Fruit fly (Drosophila melanogaster) whole organism, embryonic: Measurements from ENCODE around the gene CG7029.

Experiments used
- Aef1 ChIP-seq: fragments of 200-800 bp; sonication (Bioruptor generic); IDR thresholded peaks from 3 replicates; pipeline ENCODE4 v1.3.6; 2022; ENCODE audit warnings: missing biosample characterization, missing genetic modification characterization
- Atf3 ChIP-seq: fragments of 200-800 bp; sonication (Bioruptor generic); optimal IDR thresholded peaks from 3 replicates; lab custom pipeline; 2016; ENCODE audit warnings: missing biosample characterization, missing genetic modification characterization
- BtbVII ChIP-seq: fragments of 200-800 bp; sonication (Bioruptor generic); optimal IDR thresholded peaks from 3 replicates; lab custom pipeline; 2017; ENCODE audit warnings: missing biosample characterization, mild to moderate bottlenecking, missing genetic modification characterization
- CG10147 ChIP-seq: fragments of 200-800 bp; sonication (Bioruptor generic); optimal IDR thresholded peaks from 2 replicates; lab custom pipeline; 2019; ENCODE audit warnings: missing biosample characterization, mild to moderate bottlenecking, missing genetic modification characterization, moderate library complexity
- CG12104 ChIP-seq: fragments of 200-800 bp; sonication (Bioruptor generic); optimal IDR thresholded peaks from 3 replicates; lab custom pipeline; 2016; ENCODE audit warnings: missing biosample characterization, missing genetic modification characterization
- CG12391 ChIP-seq: fragments of 200-800 bp; sonication (Bioruptor generic); optimal IDR thresholded peaks from 3 replicates; lab custom pipeline; 2018; ENCODE audit warnings: missing biosample characterization, mild to moderate bottlenecking, missing genetic modification characterization, moderate library complexity
- CG13287 ChIP-seq: fragments of 200-800 bp; sonication (Bioruptor generic); IDR thresholded peaks from 2 replicates; pipeline ENCODE4 v1.3.6; 2022; ENCODE audit warnings: missing biosample characterization, missing genetic modification characterization; ENCODE audit not compliant: partially characterized antibody
- CG14667 ChIP-seq: fragments of 200-800 bp; sonication (Bioruptor generic); IDR thresholded peaks from 2 replicates; pipeline ENCODE4 v1.3.6; 2022; ENCODE audit warnings: missing biosample characterization, missing genetic modification characterization
- CG15696 ChIP-seq: fragments of 200-800 bp; sonication (Bioruptor generic); optimal IDR thresholded peaks from 2 replicates; lab custom pipeline; 2019; ENCODE audit warnings: missing biosample characterization, mild to moderate bottlenecking, missing genetic modification characterization, moderate library complexity
- CG18764 ChIP-seq: fragments of 200-800 bp; sonication (Bioruptor generic); optimal IDR thresholded peaks from 3 replicates; lab custom pipeline; 2016; ENCODE audit warnings: missing biosample characterization, missing genetic modification characterization
- CG2116 ChIP-seq: fragments of 200-800 bp; sonication (Bioruptor generic); optimal IDR thresholded peaks from 3 replicates; lab custom pipeline; 2018; ENCODE audit warnings: missing biosample characterization, mild to moderate bottlenecking, missing genetic modification characterization
- CG2678 ChIP-seq: fragments of 200-800 bp; sonication (Bioruptor generic); optimal IDR thresholded peaks from 3 replicates; lab custom pipeline; 2019; ENCODE audit warnings: missing biosample characterization, mild to moderate bottlenecking, missing genetic modification characterization, moderate library complexity
- CG2712 ChIP-seq: fragments of 200-800 bp; optimal IDR thresholded peaks from 3 replicates; lab custom pipeline; 2019; ENCODE audit warnings: missing biosample characterization, mild to moderate bottlenecking, missing genetic modification characterization, moderate library complexity
- CG30020 ChIP-seq: fragments of 200-800 bp; optimal IDR thresholded peaks from 2 replicates; lab custom pipeline; 2019; ENCODE audit warnings: missing biosample characterization, mild to moderate bottlenecking, missing genetic modification characterization, moderate library complexity
- CG32772 ChIP-seq: fragments of 200-800 bp; sonication (Bioruptor generic); IDR thresholded peaks from 2 replicates; pipeline ENCODE4 v1.3.6; 2022; ENCODE audit warnings: missing biosample characterization, missing genetic modification characterization
- CG42726 ChIP-seq: fragments of 200-800 bp; sonication (Bioruptor generic); IDR thresholded peaks from 2 replicates; pipeline ENCODE4 v1.3.6; 2022; ENCODE audit warnings: missing biosample characterization, missing genetic modification characterization; ENCODE audit not compliant: partially characterized antibody
- CG4617 ChIP-seq: fragments of 200-800 bp; sonication (Bioruptor generic); optimal IDR thresholded peaks from 3 replicates; lab custom pipeline; 2016; ENCODE audit warnings: missing biosample characterization, missing genetic modification characterization, borderline replicate concordance
- CG5180 ChIP-seq: fragments of 200-800 bp; sonication (Bioruptor generic); optimal IDR thresholded peaks from 3 replicates; lab custom pipeline; 2017; ENCODE audit warnings: missing biosample characterization, missing genetic modification characterization, mild to moderate bottlenecking, moderate library complexity, missing genetic modification reagents
- CG6854 ChIP-seq: fragments of 200-800 bp; sonication (Bioruptor generic); optimal IDR thresholded peaks from 3 replicates; lab custom pipeline; 2017; ENCODE audit warnings: missing biosample characterization, mild to moderate bottlenecking, missing genetic modification characterization
- CG8281 ChIP-seq: fragments of 200-800 bp; sonication (Bioruptor generic); optimal IDR thresholded peaks from 2 replicates; lab custom pipeline; 2018; ENCODE audit warnings: missing biosample characterization, mild to moderate bottlenecking, missing genetic modification characterization, moderate library complexity
- CG8290 ChIP-seq, 3 experiments: fragments of 200-800 bp; sonication (Bioruptor generic); optimal IDR thresholded peaks; 2 replicates each; lab custom pipeline; 2016 to 2019; ENCODE audit warnings: missing biosample characterization in 3 of 3, missing genetic modification characterization in 3 of 3, mild to moderate bottlenecking in 2 of 3, moderate library complexity in 1 of 3
- CG9932 ChIP-seq: fragments of 200-800 bp; sonication (Bioruptor generic); IDR thresholded peaks from 2 replicates; pipeline ENCODE4 v1.3.6; 2022; ENCODE audit warnings: missing biosample characterization, missing genetic modification characterization
- Dek ChIP-seq: fragments of 200-800 bp; sonication (Bioruptor generic); optimal IDR thresholded peaks from 3 replicates; lab custom pipeline; 2019; ENCODE audit warnings: missing biosample characterization, mild to moderate bottlenecking, missing genetic modification characterization, moderate library complexity
- Hr51 ChIP-seq, 2 experiments: fragments of 200-800 bp; sonication (Bioruptor generic); optimal IDR thresholded peaks; 2 replicates in 1 of 2; 3 replicates in 1 of 2; lab custom pipeline; 2016 to 2018; ENCODE audit warnings: missing biosample characterization in 2 of 2, missing genetic modification characterization in 2 of 2, mild to moderate bottlenecking in 1 of 2, moderate library complexity in 1 of 2
- Hr78 ChIP-seq, 2 experiments: fragments of 200-800 bp in 1 of 2; fragments of >200 bp in 1 of 2; sonication (Bioruptor generic) in 1 of 2; optimal IDR thresholded peaks; 2 replicates each; lab custom pipeline; 2017 to 2019; ENCODE audit warnings: missing biosample characterization in 2 of 2, missing genetic modification characterization in 2 of 2, mild to moderate bottlenecking in 1 of 2, moderate library complexity in 1 of 2
- Lhr ChIP-seq: fragments of 200-800 bp; sonication (Bioruptor generic); optimal IDR thresholded peaks from 3 replicates; lab custom pipeline; 2017; ENCODE audit warnings: mild to moderate bottlenecking, missing biosample characterization, missing genetic modification reagents, missing genetic modification characterization
- MESR4 ChIP-seq: fragments of 200-800 bp; sonication (Bioruptor generic); optimal IDR thresholded peaks from 2 replicates; lab custom pipeline; 2018; ENCODE audit warnings: missing biosample characterization, mild to moderate bottlenecking, missing genetic modification characterization, moderate library complexity
- Med ChIP-seq: fragments of 200-800 bp; sonication (Bioruptor generic); peaks from one replicate; lab custom pipeline; 2016; ENCODE audit warnings: missing biosample characterization, missing genetic modification characterization, mild to moderate bottlenecking, inconsistent platforms, moderate library complexity
- Myb ChIP-seq: fragments of 200-800 bp; sonication (Bioruptor generic); optimal IDR thresholded peaks from 2 replicates; lab custom pipeline; 2016; ENCODE audit warnings: missing biosample characterization, missing genetic modification characterization
- Rfx ChIP-seq: fragments of 200-800 bp; sonication (Bioruptor generic); IDR thresholded peaks from 2 replicates; pipeline ENCODE4 v1.3.6; 2022; ENCODE audit warnings: missing biosample characterization, missing genetic modification characterization
- Trl ChIP-seq, 3 experiments: fragments of >200 bp in 2 of 3; fragments of 200-800 bp in 1 of 3; sonication (Bioruptor generic) in 1 of 3; optimal IDR thresholded peaks; 2 replicates in 1 of 3; 3 replicates in 2 of 3; lab custom pipeline; 2016 to 2017; ENCODE audit warnings: missing biosample characterization in 1 of 3, missing genetic modification characterization in 1 of 3
- Xbp1 ChIP-seq: fragments of 200-800 bp; sonication (Bioruptor generic); optimal IDR thresholded peaks from 3 replicates; lab custom pipeline; 2016; ENCODE audit warnings: missing biosample characterization, mild to moderate bottlenecking, missing genetic modification characterization
- ac ChIP-seq: fragments of 200-800 bp; sonication (Bioruptor generic); optimal IDR thresholded peaks from 3 replicates; lab custom pipeline; 2017; ENCODE audit warnings: missing biosample characterization, mild to moderate bottlenecking, missing genetic modification characterization
- cato ChIP-seq: fragments of 200-800 bp; sonication (Bioruptor generic); optimal IDR thresholded peaks from 2 replicates; lab custom pipeline; 2016; ENCODE audit warnings: missing biosample characterization, missing genetic modification characterization, borderline replicate concordance
- crc ChIP-seq: fragments of 200-800 bp; sonication (Bioruptor generic); optimal IDR thresholded peaks from 2 replicates; lab custom pipeline; 2016; ENCODE audit warnings: missing biosample characterization, missing genetic modification characterization
- crp ChIP-seq, 2 experiments: fragments of 200-800 bp; sonication (Bioruptor generic); optimal IDR thresholded peaks; 2 replicates in 1 of 2; 3 replicates in 1 of 2; lab custom pipeline; 2017; ENCODE audit warnings: missing biosample characterization in 2 of 2, missing genetic modification characterization in 2 of 2, mild to moderate bottlenecking in 1 of 2, moderate library complexity in 1 of 2
- dmrt99B ChIP-seq: fragments of 200-800 bp; sonication (Bioruptor generic); optimal IDR thresholded peaks from 2 replicates; lab custom pipeline; 2018; ENCODE audit warnings: missing biosample characterization, mild to moderate bottlenecking, missing genetic modification characterization, moderate library complexity
- gem ChIP-seq: fragments of 200-800 bp; sonication (Bioruptor generic); optimal IDR thresholded peaks from 2 replicates; lab custom pipeline; 2019; ENCODE audit warnings: missing biosample characterization, mild to moderate bottlenecking, missing genetic modification characterization, moderate library complexity
- gfzf ChIP-seq: fragments of 200-800 bp; sonication (Bioruptor generic); optimal IDR thresholded peaks from 2 replicates; lab custom pipeline; 2016; ENCODE audit warnings: missing biosample characterization, mild to moderate bottlenecking, missing genetic modification characterization, moderate library complexity
- hbn ChIP-seq: fragments of 200-800 bp; sonication (Bioruptor generic); IDR thresholded peaks from 2 replicates; pipeline ENCODE4 v1.3.6; 2022; ENCODE audit warnings: missing biosample characterization, missing genetic modification characterization; ENCODE audit not compliant: partially characterized antibody
- mld ChIP-seq: fragments of 200-800 bp; sonication (Bioruptor generic); IDR thresholded peaks from 3 replicates; pipeline ENCODE4 v1.3.6; 2022; ENCODE audit warnings: missing biosample characterization, missing genetic modification characterization; ENCODE audit not compliant: partially characterized antibody
- rib ChIP-seq: fragments of 200-800 bp; sonication (Bioruptor generic); IDR thresholded peaks from 2 replicates; pipeline ENCODE4 v1.3.6; 2022; ENCODE audit warnings: missing biosample characterization, missing genetic modification characterization
- run ChIP-seq: fragments of 200-800 bp; sonication (Bioruptor generic); optimal IDR thresholded peaks from 3 replicates; lab custom pipeline; 2018; ENCODE audit warnings: missing biosample characterization, mild to moderate bottlenecking, missing genetic modification characterization
- ttk ChIP-seq: fragments of 200-800 bp; sonication (Bioruptor generic); IDR thresholded peaks from 2 replicates; pipeline ENCODE4 v2.1.2; 2022; ENCODE audit warnings: missing biosample characterization, missing genetic modification characterization
- unc-4 ChIP-seq: fragments of 200-800 bp; sonication (Bioruptor generic); IDR thresholded peaks from 2 replicates; pipeline ENCODE4 v1.3.6; 2022; ENCODE audit warnings: missing biosample characterization, missing genetic modification characterization; ENCODE audit not compliant: partially characterized antibody
- zfh1 ChIP-seq: fragments of 200-800 bp; sonication (Bioruptor generic); IDR thresholded peaks from 3 replicates; pipeline ENCODE4 v1.3.6; 2022; ENCODE audit warnings: missing biosample characterization, missing genetic modification characterization

Gene CG7029

dm6 chr3R:22726031-22726770 is 24.5 kb upstream of the CG7029 start, which contains the start of gene RNF220 (continued):
- TF ChIP-seq hbn (GFP tag; lab: Robert Waterston, UW) = peak; percentile 60
- no peak for TF ChIP-seq ac (GFP tag; lab: Kevin White, UChicago)
- no peak for TF ChIP-seq CG32772 (GFP tag; lab: Robert Waterston, UW)
- TF ChIP-seq CG13287 (GFP tag; lab: Robert Waterston, UW) = peak; percentile 70
- peak; percentile 40 for TF ChIP-seq Dek
- no peak for TF ChIP-seq Hr78 (GFP tag; optimal IDR thresholded peaks at IDR 0.05; lab: Kevin White, UChicago)
- peak; percentile 34 for TF ChIP-seq CG2712 (tag; lab: Kevin White, UChicago)
- peak; percentile 68 for TF ChIP-seq Myb (GFP tag; lab: Kevin White, UChicago)
- peak in 1 of 2 experiments; percentile 31 for TF ChIP-seq Hr51 (GFP tag; optimal IDR thresholded peaks at IDR 0.05; lab: Kevin White, UChicago)
- peak; percentile 38; the same call in 1 of the 2 replicates for TF ChIP-seq Rfx (GFP tag; lab: Robert Waterston, UW)
- no peak for TF ChIP-seq BtbVII (GFP tag; lab: Kevin White, UChicago)
- peak; percentile 35 for TF ChIP-seq CG2678 (tag; lab: Kevin White, UChicago)
- no peak for TF ChIP-seq Aef1 (GFP tag; lab: Robert Waterston, UW)
- no peak for TF ChIP-seq CG5180 (GFP tag; lab: Kevin White, UChicago)
- TF ChIP-seq CG4617 (GFP tag; lab: Kevin White, UChicago) = peak; percentile 5
- TF ChIP-seq MESR4 (GFP tag; lab: Kevin White, UChicago) = peak; percentile 76
- TF ChIP-seq crc (GFP tag; lab: Kevin White, UChicago) = no peak
- TF ChIP-seq CG9932 (GFP tag; lab: Robert Waterston, UW) = peak; percentile 47
- 0 out of 2 replicates have a peak, but pooled peaks have one; percentile 8 for TF ChIP-seq CG14667 (GFP tag; lab: Robert Waterston, UW)
- peak; percentile 58; the same call in 1 of the 3 replicates for TF ChIP-seq mld (GFP tag; lab: Robert Waterston, UW)
- peak; percentile 13 for TF ChIP-seq dmrt99B (tag; lab: Kevin White, UChicago)
- no peak for TF ChIP-seq Trl (optimal IDR thresholded peaks at IDR 0.05; lab: Kevin White, UChicago)
- no peak for TF ChIP-seq Trl (GFP tag; optimal IDR thresholded peaks at IDR 0.05; lab: Kevin White, UChicago)
- peak; percentile 2 for TF ChIP-seq Lhr (GFP tag; lab: Kevin White, UChicago)
- no peak for TF ChIP-seq CG10147
- TF ChIP-seq run (tag; lab: Kevin White, UChicago) = no peak
- TF ChIP-seq gem (tag; lab: Kevin White, UChicago) = peak; percentile 49
- TF ChIP-seq CG15696 (tag; lab: Kevin White, UChicago) = no peak
- no peak for TF ChIP-seq rib (GFP tag; lab: Robert Waterston, UW)
- TF ChIP-seq crp (GFP tag; optimal IDR thresholded peaks at IDR 0.05; lab: Kevin White, UChicago) = no peak
- no peak for TF ChIP-seq ttk
- peak; percentile 73 for TF ChIP-seq gfzf (GFP tag; lab: Kevin White, UChicago)
- peak; percentile 30 for TF ChIP-seq Xbp1 (GFP tag; lab: Kevin White, UChicago)
- no peak for TF ChIP-seq CG12391 (tag; lab: Kevin White, UChicago)
- 0 out of 3 replicates have a peak, but pooled peaks have one; percentile 20 for TF ChIP-seq zfh1 (GFP tag; lab: Robert Waterston, UW)
- TF ChIP-seq unc-4 (GFP tag; lab: Robert Waterston, UW) = peak; percentile 50
- TF ChIP-seq CG30020 = peak; percentile 6
- peak; percentile 46 for TF ChIP-seq CG2116 (GFP tag; lab: Kevin White, UChicago)
- TF ChIP-seq CG12104 = no peak
- TF ChIP-seq CG6854 (GFP tag; lab: Kevin White, UChicago) = no peak
- no peak for TF ChIP-seq CG8290 (GFP tag; optimal IDR thresholded peaks at IDR 0.05; lab: Kevin White, UChicago)
- TF ChIP-seq CG8290 (tag; optimal IDR thresholded peaks at IDR 0.05; lab: Kevin White, UChicago) = peak in 1 of 2 experiments; percentile 1
- no peak for TF ChIP-seq CG18764
- no peak for TF ChIP-seq Atf3 (GFP tag; lab: Kevin White, UChicago)
- no peak for TF ChIP-seq cato (GFP tag; lab: Kevin White, UChicago)
- no peak for TF ChIP-seq CG8281 (tag; lab: Kevin White, UChicago)
- peak; percentile 59 for TF ChIP-seq Med
- TF ChIP-seq CG42726 (GFP tag; lab: Robert Waterston, UW) = peak; percentile 68
